Fruit fly (Drosophila melanogaster): Measurements from ENCODE around the gene Dad.

The Dad gene

DNA sequence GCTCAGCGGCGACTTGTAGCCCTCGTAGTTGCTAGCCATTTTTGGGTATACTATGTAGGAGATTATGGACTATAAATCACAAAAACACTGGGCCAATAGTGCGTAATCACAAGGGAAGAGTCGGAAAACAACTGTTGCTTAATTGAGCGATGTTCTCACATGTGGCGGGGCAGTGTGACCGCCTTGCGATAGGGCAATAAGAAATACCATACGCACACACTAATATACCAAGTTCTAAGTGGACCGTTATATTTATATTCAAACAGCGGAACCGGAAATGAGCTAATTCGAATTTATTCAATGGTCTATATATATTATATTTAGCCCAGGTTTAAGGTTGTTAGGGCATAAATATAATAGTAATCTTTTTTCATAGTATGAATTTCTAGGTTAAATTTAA is 32.9 kb upstream of the Dad start, which contains the start of gene Adsl (continued):
- peak; percentile 32 for TF ChIP-seq CG18764 (GFP tag; optimal IDR thresholded peaks at IDR 0.05)
- TF ChIP-seq CG3281 (GFP tag; optimal IDR thresholded peaks at IDR 0.05), result peak; percentile 83
- no peak for TF ChIP-seq CG12769 (tag; optimal IDR thresholded peaks at IDR 0.05)
- TF ChIP-seq NK7.1 (GFP tag; optimal IDR thresholded peaks at IDR 0.05), result no peak
- TF ChIP-seq sens-2 (GFP tag; IDR thresholded peaks at IDR 0.05), result 0 out of 2 replicates have a peak, but pooled peaks have one; percentile 23
- TF ChIP-seq Dbx (GFP tag; IDR thresholded peaks at IDR 0.05), result peak; percentile 35; the same call in 1 of the 3 replicates
- TF ChIP-seq Gsc (GFP tag; IDR thresholded peaks at IDR 0.05), result no peak
- no peak for TF ChIP-seq unpg (GFP tag; optimal IDR thresholded peaks at IDR 0.05)
- TF ChIP-seq CG31224 (GFP tag; IDR thresholded peaks at IDR 0.05), result no peak
- TF ChIP-seq Max (GFP tag; optimal IDR thresholded peaks at IDR 0.05), result peak; percentile 86
- TF ChIP-seq grn (GFP tag; optimal IDR thresholded peaks at IDR 0.05), result peak; percentile 43
- TF ChIP-seq Lhr (GFP tag; optimal IDR thresholded peaks at IDR 0.05), result peak; percentile 65
- TF ChIP-seq nerfin-1 (tag; optimal IDR thresholded peaks at IDR 0.05), result no peak
- no peak; the same call in 1 of the 2 replicates for TF ChIP-seq ranshi (GFP tag; IDR thresholded peaks at IDR 0.05)
- no peak for TF ChIP-seq kay (GFP tag; optimal IDR thresholded peaks at IDR 0.05)
- peak; percentile 5 for TF ChIP-seq ash1 (GFP tag; optimal IDR thresholded peaks at IDR 0.05)
- peak; percentile 13 for TF ChIP-seq p53 (GFP tag; optimal IDR thresholded peaks at IDR 0.05)
- no peak; the same call in 2 of the 3 replicates for TF ChIP-seq B-H1 (GFP tag; IDR thresholded peaks at IDR 0.05)
- TF ChIP-seq CG12155 (GFP tag; optimal IDR thresholded peaks at IDR 0.05), result no peak
- peak; percentile 35; the same call in 1 of the 2 replicates for TF ChIP-seq CG32767 (GFP tag; IDR thresholded peaks at IDR 0.05)
- no peak for TF ChIP-seq Optix (GFP tag; IDR thresholded peaks at IDR 0.05)
- no peak for TF ChIP-seq grau (tag; optimal IDR thresholded peaks at IDR 0.05)
- no peak for TF ChIP-seq CG16813 (GFP tag; IDR thresholded peaks at IDR 0.05; ENCODE audit: partially characterized antibody)
- no peak for TF ChIP-seq Antp (GFP tag; optimal IDR thresholded peaks at IDR 0.05)
- TF ChIP-seq CG12299 (tag; optimal IDR thresholded peaks at IDR 0.05), result peak; percentile 45
- peak; percentile 54 for TF ChIP-seq bigmax (GFP tag; optimal IDR thresholded peaks at IDR 0.05)
- TF ChIP-seq gcm (GFP tag; optimal IDR thresholded peaks at IDR 0.05), result peak; percentile 76
- TF ChIP-seq CG6813 (GFP tag; optimal IDR thresholded peaks at IDR 0.05), result peak; percentile 85
- 0 out of 2 replicates have a peak, but pooled peaks have one; percentile 36 for TF ChIP-seq CG5953 (GFP tag; IDR thresholded peaks at IDR 0.05)
- TF ChIP-seq tll (GFP tag; optimal IDR thresholded peaks at IDR 0.05), result no peak
- peak; percentile 57 for TF ChIP-seq CG15011 (GFP tag; optimal IDR thresholded peaks at IDR 0.05)
- TF ChIP-seq CG13424 (tag; optimal IDR thresholded peaks at IDR 0.05), result no peak
- peak; percentile 56 for TF ChIP-seq ara (GFP tag; IDR thresholded peaks at IDR 0.05)
- TF ChIP-seq eyg (GFP tag; optimal IDR thresholded peaks at IDR 0.05), result peak; percentile 3
- peak; percentile 99 for TF ChIP-seq Ets97D (GFP tag; optimal IDR thresholded peaks at IDR 0.05)
- peak; percentile 96 for TF ChIP-seq CG15514 (GFP tag; optimal IDR thresholded peaks at IDR 0.05)
- no peak for TF ChIP-seq gem (tag; optimal IDR thresholded peaks at IDR 0.05)
- peak; percentile 72 for TF ChIP-seq CG1233 (GFP tag; optimal IDR thresholded peaks at IDR 0.05)
- TF ChIP-seq tup (GFP tag; optimal IDR thresholded peaks at IDR 0.05), result no peak
- no peak for TF ChIP-seq ap (GFP tag; IDR thresholded peaks at IDR 0.05)
- peak in 1 of 2 experiments; percentile 84 for TF ChIP-seq Pdp1 (GFP tag; optimal IDR thresholded peaks at IDR 0.05)
- TF ChIP-seq kah (GFP tag; optimal IDR thresholded peaks at IDR 0.05), result peak; percentile 82
- peak; percentile 26; the same call in 1 of the 2 replicates for TF ChIP-seq ato (GFP tag; IDR thresholded peaks at IDR 0.05; ENCODE audit: partially characterized antibody)
- TF ChIP-seq dpn (GFP tag; optimal IDR thresholded peaks at IDR 0.05), result peak; percentile 2 to 9
- peak; percentile 19 for TF ChIP-seq Chrac-16 (GFP tag; optimal IDR thresholded peaks at IDR 0.05)
- peak; percentile 91 for TF ChIP-seq ci (GFP tag; IDR thresholded peaks at IDR 0.05)
- no peak for TF ChIP-seq D (optimal IDR thresholded peaks at IDR 0.05)
- TF ChIP-seq D (GFP tag; optimal IDR thresholded peaks at IDR 0.05), result peak; percentile 47
- no peak for TF ChIP-seq CG16815 (GFP tag; optimal IDR thresholded peaks at IDR 0.05)
- peak; percentile 17; the same call in 1 of the 3 replicates for TF ChIP-seq dysf (GFP tag; IDR thresholded peaks at IDR 0.05)
- no peak for TF ChIP-seq jumu (GFP tag; optimal IDR thresholded peaks at IDR 0.05)

Measured in whole organism, embryonic.